Worm (Caenorhabditis elegans) whole organism, midembryonic: ENCODE results near the gene F16G10.13.

ENCODE experiments used
- T22C8.4 ChIP-seq: fragments of 200-800 bp; sonication (Bioruptor generic); IDR thresholded peaks from 2 replicates; pipeline ENCODE4 v1.3.6; 2022; ENCODE audit warnings: missing genetic modification characterization, missing compliant biosample characterization
- cog-1 ChIP-seq: sonication (generic microtip); optimal IDR thresholded peaks from 2 replicates; lab custom pipeline; 2016; ENCODE audit warnings: missing genetic modification characterization, missing compliant biosample characterization
- flt-1 ChIP-seq: fragments of 200-800 bp; sonication (Bioruptor generic); IDR thresholded peaks from 2 replicates; pipeline ENCODE4 v1.3.6; 2022; ENCODE audit warnings: missing genetic modification characterization, missing compliant biosample characterization
- klf-2 ChIP-seq: fragments of 200-800 bp; sonication (Bioruptor generic); conservative IDR thresholded peaks from 2 replicates; pipeline ENCODE4 v1.3.6; 2022; ENCODE audit warnings: missing genetic modification reagents, missing genetic modification characterization, missing compliant biosample characterization
- med-1 ChIP-seq: sonication (generic microtip); optimal IDR thresholded peaks from 2 replicates; lab custom pipeline; 2017; ENCODE audit warnings: missing genetic modification characterization, mild to moderate bottlenecking, missing compliant biosample characterization, antibody characterized with exemption, missing genetic modification reagents; ENCODE audit not compliant: insufficient read depth
- ref-1 ChIP-seq: fragments of 200-800 bp; sonication (Bioruptor generic); conservative IDR thresholded peaks from 2 replicates; pipeline ENCODE4 v1.3.6; 2022; ENCODE audit warnings: missing genetic modification reagents, missing genetic modification characterization, missing compliant biosample characterization
- tab-1 ChIP-seq: fragments of 200-800 bp; sonication (Bioruptor generic); IDR thresholded peaks from 2 replicates; pipeline ENCODE4 v1.3.6; 2022; ENCODE audit warnings: missing genetic modification characterization, missing compliant biosample characterization
- ztf-23 ChIP-seq: fragments of 200-800 bp; sonication (Bioruptor generic); IDR thresholded peaks from 2 replicates; pipeline ENCODE4 v1.3.6; 2022; ENCODE audit warnings: missing genetic modification reagents, missing genetic modification characterization, missing compliant biosample characterization
- ztf-29 ChIP-seq: fragments of 200-800 bp; sonication (Bioruptor generic); IDR thresholded peaks from 2 replicates; pipeline ENCODE4 v1.3.6; 2022; ENCODE audit warnings: missing genetic modification reagents, missing genetic modification characterization, missing compliant biosample characterization

The F16G10.13 gene

DNA sequence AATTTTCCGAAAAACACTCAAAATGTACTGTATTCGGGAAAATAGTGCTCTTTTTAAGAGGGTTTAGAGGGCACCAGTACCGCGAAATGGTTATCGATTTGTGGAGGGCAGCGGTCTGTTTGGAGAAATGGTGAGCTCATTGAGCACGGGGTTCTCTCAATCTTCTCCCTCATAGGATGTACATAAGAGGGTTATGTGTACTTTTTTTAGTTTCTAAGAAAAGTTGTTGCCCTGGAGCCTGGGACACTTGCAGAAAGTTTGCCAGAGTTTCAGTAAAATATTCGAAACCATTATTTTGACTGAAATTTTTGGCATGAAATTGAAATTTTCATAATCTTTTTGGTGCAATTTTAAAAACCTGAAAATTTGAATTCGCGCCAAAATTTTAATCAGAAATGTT is 43.2 kb downstream of the F16G10.13 start, which contains the start of gene F43C11.10:
Gene F43C11.10 (minus strand): TSS at position 101 of the 400 bp plus-strand sequence.
- TF ChIP-seq med-1 (no peak), ref-1 (no peak), ztf-29 (no peak), tab-1 (GFP tag; lab: Robert Waterston, UW) (no peak), flt-1 (GFP tag; lab: Robert Waterston, UW) (no peak), T22C8.4 (GFP tag; lab: Robert Waterston, UW) (no peak), ztf-23 (GFP tag; lab: Robert Waterston, UW) (no peak), klf-2 (GFP tag; lab: Robert Waterston, UW) (no peak), cog-1 (tag; lab: Kevin White, UChicago) (no peak)

DNA sequence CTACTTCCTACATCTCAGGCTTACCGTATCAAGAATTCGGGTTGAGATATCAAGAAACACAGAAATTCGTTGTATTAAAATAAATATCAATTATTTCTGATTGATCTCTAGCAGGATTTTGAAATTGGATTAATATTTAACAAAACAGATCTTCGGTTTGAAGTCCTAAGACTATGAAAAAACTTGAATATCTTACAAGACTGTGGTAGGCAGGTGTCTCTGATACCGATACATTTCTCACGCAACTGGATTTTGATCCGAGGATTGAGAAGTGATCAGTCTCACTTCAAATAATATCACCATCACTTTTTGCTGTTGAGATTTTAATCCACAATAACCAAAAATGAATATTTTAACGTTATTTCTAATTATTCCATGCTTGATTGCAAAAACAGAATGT is 49.1 kb downstream of the F16G10.13 start, which contains the start of gene F43C11.4:
Gene F43C11.4 (plus strand): TSS at position 301 of the 400 bp plus-strand sequence.
- TF ChIP-seq T22C8.4 (GFP tag; lab: Robert Waterston, UW) (no peak), tab-1 (GFP tag; lab: Robert Waterston, UW) (no peak), ztf-23 (GFP tag; lab: Robert Waterston, UW) (no peak), ztf-29 (no peak), flt-1 (GFP tag; lab: Robert Waterston, UW) (no peak), ref-1 (no peak), klf-2 (GFP tag; lab: Robert Waterston, UW) (no peak), cog-1 (tag; lab: Kevin White, UChicago) (no peak), med-1 (no peak)
